Worm (Caenorhabditis elegans) whole organism, L2 larva: ENCODE data around the gene F28H7.3.

Source experiments
- lsy-2 ChIP-seq, 2 experiments: fragments of 150-350 bp in 1 of 2; sonication (generic microtip) in 1 of 2; optimal IDR thresholded peaks; 2 replicates each; lab custom pipeline; 2014 to 2017; ENCODE audit warnings: missing biosample characterization in 2 of 2, missing genetic modification characterization in 2 of 2
- nhr-12 ChIP-seq: fragments of 150-350 bp; optimal IDR thresholded peaks from 2 replicates; lab custom pipeline; 2014; ENCODE audit warnings: missing biosample characterization, missing genetic modification characterization

DNA sequence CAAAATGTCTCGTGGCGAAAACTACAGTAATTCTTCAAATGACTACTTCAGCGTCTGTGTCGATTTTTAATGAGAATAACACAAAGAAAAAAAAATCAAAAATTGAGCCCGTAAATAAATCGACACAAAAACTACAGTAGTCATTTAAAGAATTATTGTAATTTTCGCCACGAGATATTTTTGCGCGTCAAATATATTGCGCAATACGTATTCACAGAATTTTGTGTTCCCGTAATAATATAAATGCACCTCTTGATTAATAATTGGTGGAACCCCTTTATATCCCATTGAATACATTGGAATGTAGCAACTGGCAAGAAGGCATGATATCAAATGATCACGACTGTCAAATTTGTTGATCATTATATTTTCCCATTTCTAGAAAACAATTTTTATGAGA, 18.3 kb upstream of the F28H7.3 start:
- TF ChIP-seq lsy-2 (tag; optimal IDR thresholded peaks at IDR 0.05; lab: Kevin White, UChicago) = no peak
- no peak for TF ChIP-seq nhr-12 (tag; lab: Kevin White, UChicago)
